Fruit fly (Drosophila melanogaster) whole organism, wandering third instar larva: Measurements from ENCODE around the gene CG6028.

Source experiments
- Sp1 ChIP-seq: fragments of 200-800 bp; sonication (Bioruptor generic); optimal IDR thresholded peaks from 3 replicates; lab custom pipeline; 2019; ENCODE audit warnings: missing biosample characterization, mild to moderate bottlenecking, missing genetic modification characterization, moderate library complexity
- br ChIP-seq: fragments of 200-800 bp; sonication (Bioruptor generic); optimal IDR thresholded peaks from 2 replicates; lab custom pipeline; 2016; ENCODE audit warnings: missing biosample characterization, missing genetic modification characterization
- foxo ChIP-seq, 2 experiments: fragments of 200-800 bp; sonication (Bioruptor generic); optimal IDR thresholded peaks; 2 replicates in 1 of 2; 3 replicates in 1 of 2; lab custom pipeline; 2016 to 2017; ENCODE audit warnings: missing biosample characterization in 2 of 2, missing genetic modification characterization in 2 of 2
- h ChIP-seq: fragments of 200-800 bp; sonication (Bioruptor generic); optimal IDR thresholded peaks from 3 replicates; lab custom pipeline; 2016; ENCODE audit warnings: missing biosample characterization, mild to moderate bottlenecking, missing genetic modification characterization

- no peak for TF ChIP-seq Sp1 (GFP tag; lab: Kevin White, UChicago)
- TF ChIP-seq foxo (GFP tag; optimal IDR thresholded peaks at IDR 0.05; lab: Kevin White, UChicago), result no peak
- no peak for TF ChIP-seq h (GFP tag; lab: Kevin White, UChicago)
- TF ChIP-seq br (GFP tag; lab: Kevin White, UChicago), result no peak
Measured at dm6 chr3R:21999641-22000040, 25.7 kb downstream of the CG6028 start.
